Worm (Caenorhabditis elegans) whole organism, young adult: ENCODE data around the gene ooc-3.
A peak's percentile ranks its signal among the peaks of the same experiment; 100 is the strongest.
"Not testable (repeated sequence)": the region's sequence is repeated elsewhere in the genome, so short reads cannot be mapped to it uniquely, and the experiment has no call there.

Source experiments
- B0019.2 ChIP-seq: fragments of 200-800 bp; sonication (Bioruptor generic); conservative IDR thresholded peaks from 2 replicates; pipeline ENCODE4 v1.3.6; 2022; ENCODE audit warnings: missing genetic modification reagents, missing genetic modification characterization, missing compliant biosample characterization
- B0336.3 ChIP-seq: fragments of 200-800 bp; sonication (Bioruptor generic); IDR thresholded peaks from 2 replicates; pipeline ENCODE4 v1.3.6; 2022; ENCODE audit warnings: missing genetic modification characterization, missing compliant biosample characterization
- D2030.7 ChIP-seq: fragments of 200-800 bp; sonication (Bioruptor generic); IDR thresholded peaks from 2 replicates; pipeline ENCODE4 v1.3.6; 2022; ENCODE audit warnings: missing genetic modification reagents, missing genetic modification characterization, missing compliant biosample characterization
- F33H1.4 ChIP-seq: fragments of 200-800 bp; sonication (Bioruptor generic); IDR thresholded peaks from 2 replicates; pipeline ENCODE4 v1.3.6; 2022; ENCODE audit warnings: missing genetic modification reagents, missing genetic modification characterization, missing compliant biosample characterization
- F39B2.1 ChIP-seq: fragments of 200-800 bp; sonication (Bioruptor generic); IDR thresholded peaks from 2 replicates; pipeline ENCODE4 v1.3.6; 2022; ENCODE audit warnings: missing genetic modification reagents, missing genetic modification characterization, missing compliant biosample characterization
- F49E8.2 ChIP-seq: sonication (generic microtip); optimal IDR thresholded peaks from 3 replicates; lab custom pipeline; 2017; ENCODE audit warnings: missing genetic modification characterization, mild to moderate bottlenecking, missing compliant biosample characterization, antibody characterized with exemption, moderate library complexity; ENCODE audit not compliant: insufficient read depth
- F52B5.7 ChIP-seq: sonication (generic microtip); optimal IDR thresholded peaks from 2 replicates; lab custom pipeline; 2016; ENCODE audit warnings: mild to moderate bottlenecking, missing genetic modification characterization, missing compliant biosample characterization
- K12H6.12 ChIP-seq: fragments of 200-800 bp; sonication (Bioruptor generic); optimal IDR thresholded peaks from 2 replicates; lab custom pipeline; 2018; ENCODE audit warnings: mild to moderate bottlenecking, missing genetic modification characterization, missing compliant biosample characterization
- Y67H2A.10 ChIP-seq: fragments of 200-800 bp; sonication (Bioruptor generic); conservative IDR thresholded peaks from 2 replicates; pipeline ENCODE4 v1.3.6; 2022; ENCODE audit warnings: missing genetic modification reagents, missing genetic modification characterization, missing compliant biosample characterization
- Y79H2A.3 ChIP-seq: fragments of 200-800 bp; sonication (Bioruptor generic); conservative IDR thresholded peaks from 2 replicates; pipeline ENCODE4 v1.3.6; 2022; ENCODE audit warnings: missing genetic modification reagents, missing genetic modification characterization, missing compliant biosample characterization
- Y95B8A.8 ChIP-seq: fragments of 200-800 bp; sonication (Bioruptor generic); IDR thresholded peaks from 2 replicates; pipeline ENCODE4 v1.3.6; 2022; ENCODE audit warnings: missing genetic modification reagents, missing genetic modification characterization, missing compliant biosample characterization
- ZK185.1 ChIP-seq: sonication (generic microtip); optimal IDR thresholded peaks from 2 replicates; lab custom pipeline; 2016; ENCODE audit warnings: mild to moderate bottlenecking, missing genetic modification characterization, missing compliant biosample characterization; ENCODE audit not compliant: poor library complexity, severe bottlenecking
- aptf-2 ChIP-seq: fragments of 200-800 bp; sonication (Bioruptor generic); conservative IDR thresholded peaks from 2 replicates; pipeline ENCODE4 v1.3.6; 2022; ENCODE audit warnings: missing genetic modification reagents, missing genetic modification characterization, missing compliant biosample characterization
- aptf-3 ChIP-seq: fragments of 200-800 bp; sonication (Bioruptor generic); IDR thresholded peaks from 2 replicates; pipeline ENCODE4 v1.3.6; 2022; ENCODE audit warnings: missing genetic modification characterization, missing compliant biosample characterization
- atf-7 ChIP-seq: sonication (generic microtip); optimal IDR thresholded peaks from 2 replicates; lab custom pipeline; 2017; ENCODE audit warnings: mild to moderate bottlenecking, missing genetic modification characterization, missing compliant biosample characterization
- attf-3 ChIP-seq: fragments of 200-800 bp; sonication (Bioruptor generic); conservative IDR thresholded peaks from 2 replicates; pipeline ENCODE4 v1.3.6; 2022; ENCODE audit warnings: missing genetic modification reagents, missing genetic modification characterization, missing compliant biosample characterization
- attf-5 ChIP-seq: fragments of 200-800 bp; sonication (Bioruptor generic); optimal IDR thresholded peaks from 2 replicates; lab custom pipeline; 2018; ENCODE audit warnings: mild to moderate bottlenecking, missing genetic modification characterization, missing compliant biosample characterization
- bed-2 ChIP-seq: fragments of 200-800 bp; sonication (Bioruptor generic); IDR thresholded peaks from 2 replicates; pipeline ENCODE4 v1.3.6; 2022; ENCODE audit warnings: missing genetic modification reagents, missing genetic modification characterization, missing compliant biosample characterization
- cebp-2 ChIP-seq: fragments of 200-800 bp; sonication (Bioruptor generic); IDR thresholded peaks from 2 replicates; pipeline ENCODE4 v1.3.6; 2022; ENCODE audit warnings: missing genetic modification characterization, missing compliant biosample characterization
- ceh-27 ChIP-seq: fragments of 200-800 bp; sonication (Bioruptor generic); optimal IDR thresholded peaks from 2 replicates; lab custom pipeline; 2018; ENCODE audit warnings: mild to moderate bottlenecking, missing genetic modification characterization, moderate library complexity, missing compliant biosample characterization
- ceh-40 ChIP-seq: fragments of 200-800 bp; sonication (Bioruptor generic); IDR thresholded peaks from 2 replicates; pipeline ENCODE4 v1.3.6; 2022; ENCODE audit warnings: missing genetic modification characterization, missing compliant biosample characterization
- ceh-91 ChIP-seq: fragments of 200-800 bp; sonication (Bioruptor generic); IDR thresholded peaks from 2 replicates; pipeline ENCODE4 v1.3.6; 2022; ENCODE audit warnings: missing genetic modification reagents, missing genetic modification characterization, missing compliant biosample characterization
- dox-1 ChIP-seq: fragments of 200-800 bp; sonication (Bioruptor generic); IDR thresholded peaks from 2 replicates; pipeline ENCODE4 v1.3.6; 2022; ENCODE audit warnings: missing genetic modification reagents, missing genetic modification characterization, missing compliant biosample characterization
- dpl-1 ChIP-seq: fragments of 150-350 bp; optimal IDR thresholded peaks from 2 replicates; lab custom pipeline; 2014; ENCODE audit warnings: missing biosample characterization, missing genetic modification reagents, missing genetic modification characterization
- efl-1 ChIP-seq: fragments of 150-350 bp; optimal IDR thresholded peaks from 2 replicates; lab custom pipeline; 2014; ENCODE audit warnings: missing biosample characterization, missing genetic modification reagents, missing genetic modification characterization
- egl-18 ChIP-seq: fragments of 200-800 bp; sonication (Bioruptor generic); IDR thresholded peaks from 2 replicates; pipeline ENCODE4 v1.3.6; 2022; ENCODE audit warnings: missing genetic modification reagents, missing genetic modification characterization, missing compliant biosample characterization
- egl-44 ChIP-seq: fragments of 200-800 bp; sonication (Bioruptor generic); IDR thresholded peaks from 2 replicates; pipeline ENCODE4 v1.3.6; 2022; ENCODE audit warnings: missing genetic modification reagents, missing genetic modification characterization, missing compliant biosample characterization
- ekl-4 ChIP-seq: fragments of 200-800 bp; sonication (Bioruptor generic); IDR thresholded peaks from 2 replicates; pipeline ENCODE4 v1.3.6; 2022; ENCODE audit warnings: missing genetic modification reagents, missing genetic modification characterization, missing compliant biosample characterization
- hsf-1 ChIP-seq: fragments of 200-800 bp; sonication (Bioruptor generic); IDR thresholded peaks from 2 replicates; pipeline ENCODE4 v1.3.6; 2022; ENCODE audit warnings: missing genetic modification reagents, missing genetic modification characterization, missing compliant biosample characterization
- let-607 ChIP-seq, 2 experiments: fragments of 200-800 bp in 1 of 2; sonication (Bioruptor generic) in 1 of 2; sonication (generic microtip) in 1 of 2; optimal IDR thresholded peaks; 2 replicates each; lab custom pipeline; 2016 to 2018; ENCODE audit warnings: mild to moderate bottlenecking in 2 of 2, missing compliant biosample characterization in 2 of 2, missing genetic modification characterization in 2 of 2, moderate library complexity in 2 of 2, missing genotype in 1 of 2
- lin-26 ChIP-seq: fragments of 200-800 bp; sonication (Bioruptor generic); IDR thresholded peaks from 2 replicates; pipeline ENCODE4 v1.3.6; 2022; ENCODE audit warnings: missing genetic modification reagents, missing genetic modification characterization, missing compliant biosample characterization
- lin-54 ChIP-seq: fragments of 200-800 bp; sonication (Bioruptor generic); optimal IDR thresholded peaks from 2 replicates; lab custom pipeline; 2018; ENCODE audit warnings: mild to moderate bottlenecking, missing genetic modification characterization, missing compliant biosample characterization
- madf-6 ChIP-seq: fragments of 200-800 bp; sonication (Bioruptor generic); IDR thresholded peaks from 2 replicates; pipeline ENCODE4 v1.3.6; 2022; ENCODE audit warnings: missing genetic modification reagents, missing genetic modification characterization, missing compliant biosample characterization
- madf-8 ChIP-seq: fragments of 200-800 bp; sonication (Bioruptor generic); conservative IDR thresholded peaks from 2 replicates; pipeline ENCODE4 v1.3.6; 2022; ENCODE audit warnings: missing genetic modification reagents, missing genetic modification characterization, missing compliant biosample characterization
- nfyb-1 ChIP-seq: fragments of 200-800 bp; sonication (Bioruptor generic); IDR thresholded peaks from 2 replicates; pipeline ENCODE4 v1.3.6; 2022; ENCODE audit warnings: missing genetic modification reagents, missing genetic modification characterization, missing compliant biosample characterization
- nhr-80 ChIP-seq: sonication (generic microtip); optimal IDR thresholded peaks from 2 replicates; lab custom pipeline; 2016; ENCODE audit warnings: missing genetic modification characterization, missing compliant biosample characterization
- pbrm-1 ChIP-seq: fragments of 200-800 bp; sonication (Bioruptor generic); IDR thresholded peaks from 2 replicates; pipeline ENCODE4 v1.3.6; 2022; ENCODE audit warnings: missing genetic modification reagents, missing genetic modification characterization, missing compliant biosample characterization
- rcor-1 ChIP-seq: fragments of 200-800 bp; sonication (Bioruptor generic); IDR thresholded peaks from 2 replicates; pipeline ENCODE4 v1.3.6; 2022; ENCODE audit warnings: missing genetic modification reagents, missing genetic modification characterization, missing compliant biosample characterization
- snpc-3.4 ChIP-seq: sonication (generic microtip); optimal IDR thresholded peaks from 2 replicates; lab custom pipeline; 2017; ENCODE audit warnings: missing genetic modification characterization, mild to moderate bottlenecking, missing compliant biosample characterization, antibody characterized with exemption, moderate library complexity, missing genotype, missing genetic modification reagents
- snpc-4 ChIP-seq, 5 experiments: fragments of 150-350 bp in 1 of 5; sonication (generic microtip) in 4 of 5; optimal IDR thresholded peaks; 2 replicates each; lab custom pipeline; 2014 to 2018; ENCODE audit warnings: missing genetic modification characterization in 5 of 5, missing biosample characterization in 3 of 5, antibody characterized with exemption in 2 of 5, mild to moderate bottlenecking in 2 of 5, missing compliant biosample characterization in 2 of 5, missing genotype in 2 of 5, moderate library complexity in 2 of 5, missing genetic modification reagents in 1 of 5
- somi-1 ChIP-seq: fragments of 200-800 bp; sonication (Bioruptor generic); optimal IDR thresholded peaks from 2 replicates; lab custom pipeline; 2018; ENCODE audit warnings: mild to moderate bottlenecking, missing genetic modification characterization, missing compliant biosample characterization
- unc-130 ChIP-seq: sonication (generic microtip); optimal IDR thresholded peaks from 2 replicates; lab custom pipeline; 2016; ENCODE audit warnings: missing genetic modification reagents, missing genetic modification characterization, missing compliant biosample characterization
- zim-3 ChIP-seq: sonication (generic microtip); optimal IDR thresholded peaks from 2 replicates; lab custom pipeline; 2017; ENCODE audit warnings: mild to moderate bottlenecking, missing genetic modification characterization, moderate library complexity, missing compliant biosample characterization
- ztf-25 ChIP-seq: fragments of 200-800 bp; sonication (Bioruptor generic); IDR thresholded peaks from 2 replicates; pipeline ENCODE4 v1.3.6; 2022; ENCODE audit warnings: missing genetic modification reagents, missing genetic modification characterization, missing compliant biosample characterization
- ztf-28 ChIP-seq: fragments of 200-800 bp; sonication (Bioruptor generic); IDR thresholded peaks from 2 replicates; pipeline ENCODE4 v1.3.6; 2022; ENCODE audit warnings: missing genetic modification reagents, missing genetic modification characterization, missing compliant biosample characterization
- ztf-6 ChIP-seq: fragments of 200-800 bp; sonication (Bioruptor generic); IDR thresholded peaks from 2 replicates; pipeline ENCODE4 v1.3.6; 2022; ENCODE audit warnings: missing genetic modification reagents, missing genetic modification characterization, missing compliant biosample characterization

ooc-3 gene

ce11 chrII:11534429-11535099 is 39.4 kb upstream of the ooc-3 start, which contains the start of gene Y62F5A.12 (continued):
- TF ChIP-seq dpl-1, result peak; percentile 60
- peak; percentile 90 for TF ChIP-seq lin-26 (GFP tag; lab: Robert Waterston, UW)
- peak; percentile 71 for TF ChIP-seq ZK185.1 (tag; lab: Kevin White, UChicago)
- TF ChIP-seq hsf-1, result peak; percentile 91
- peak; percentile 96 for TF ChIP-seq madf-8 (GFP tag; lab: Robert Waterston, UW)
- peak; percentile 98 for TF ChIP-seq dox-1 (GFP tag; lab: Robert Waterston, UW)
- TF ChIP-seq B0336.3 (GFP tag; lab: Robert Waterston, UW), result peak; percentile 78
- peak; percentile 89 for TF ChIP-seq ceh-40 (GFP tag; lab: Robert Waterston, UW)
- peak; percentile 38 for TF ChIP-seq atf-7 (tag; lab: Kevin White, UChicago)
- 0 out of 2 replicates have a peak, but pooled peaks have one; percentile 67 for TF ChIP-seq cebp-2 (GFP tag; lab: Robert Waterston, UW)
- TF ChIP-seq pbrm-1 (GFP tag; lab: Robert Waterston, UW), result peak; percentile 96
- peak; percentile 86 for TF ChIP-seq B0019.2 (GFP tag; lab: Robert Waterston, UW)
- peak; percentile 80 for TF ChIP-seq F33H1.4 (GFP tag; lab: Robert Waterston, UW)
- TF ChIP-seq lin-54 (GFP tag; lab: Kevin White, UChicago), result peak; percentile 92
- peak; percentile 94 for TF ChIP-seq nfyb-1 (GFP tag; lab: Robert Waterston, UW)
- TF ChIP-seq snpc-4 (GFP tag; optimal IDR thresholded peaks at IDR 0.05; lab: Kevin White, UChicago), result not testable (repeated sequence)
- TF ChIP-seq snpc-4 (tag; optimal IDR thresholded peaks at IDR 0.05; lab: Kevin White, UChicago), result peak in 3 of 4 experiments; percentile 43 to 70 (median 65)
- TF ChIP-seq F39B2.1 (GFP tag; lab: Robert Waterston, UW), result peak; percentile 34; the same call in 1 of the 2 replicates
- TF ChIP-seq ceh-27 (GFP tag; lab: Kevin White, UChicago), result peak; percentile 93
- peak; percentile 98 for TF ChIP-seq bed-2 (GFP tag; lab: Robert Waterston, UW)
- TF ChIP-seq F52B5.7 (tag; lab: Kevin White, UChicago), result peak; percentile 65
- TF ChIP-seq egl-18, result peak; percentile 86
- TF ChIP-seq K12H6.12 (tag; lab: Kevin White, UChicago), result peak; percentile 87
- TF ChIP-seq zim-3 (tag; lab: Kevin White, UChicago), result peak; percentile 66
- TF ChIP-seq aptf-3 (GFP tag; lab: Robert Waterston, UW), result peak; percentile 75; the same call in 1 of the 2 replicates
- peak; percentile 89 for TF ChIP-seq Y79H2A.3 (GFP tag; lab: Robert Waterston, UW)
- peak; percentile 96 for TF ChIP-seq madf-6 (GFP tag; lab: Robert Waterston, UW)
- peak; percentile 97 for TF ChIP-seq ceh-91
- TF ChIP-seq ztf-25 (GFP tag; lab: Robert Waterston, UW), result peak; percentile 99
- peak; percentile 85 for TF ChIP-seq attf-3 (GFP tag; lab: Robert Waterston, UW)
- peak; percentile 55 for TF ChIP-seq F49E8.2 (tag; lab: Kevin White, UChicago)
- peak; percentile 61 for TF ChIP-seq nhr-80 (tag; lab: Kevin White, UChicago)
- TF ChIP-seq ztf-6 (GFP tag; lab: Robert Waterston, UW), result peak; percentile 98
- TF ChIP-seq aptf-2, result peak; percentile 96
- TF ChIP-seq efl-1 (GFP tag; lab: Kevin White, UChicago), result peak; percentile 52
- TF ChIP-seq rcor-1 (GFP tag; lab: Robert Waterston, UW), result peak; percentile 94
- TF ChIP-seq Y67H2A.10 (GFP tag; lab: Robert Waterston, UW), result peak; percentile 93
- TF ChIP-seq unc-130 (GFP tag; lab: Kevin White, UChicago), result peak; percentile 88
- TF ChIP-seq Y95B8A.8 (GFP tag; lab: Robert Waterston, UW), result peak; percentile 94
- peak; percentile 94 for TF ChIP-seq attf-5 (GFP tag; lab: Kevin White, UChicago)
- peak; percentile 47 for TF ChIP-seq somi-1 (GFP tag; lab: Kevin White, UChicago)
- TF ChIP-seq ekl-4, result peak; percentile 94
- TF ChIP-seq ztf-28, result peak; percentile 98
- peak; percentile 86; the same call in 1 of the 2 replicates for TF ChIP-seq egl-44 (GFP tag; lab: Robert Waterston, UW)
- TF ChIP-seq snpc-3.4 (tag; lab: Kevin White, UChicago), result peak; percentile 58
- peak in 1 of 2 experiments; percentile 58 for TF ChIP-seq let-607 (tag; optimal IDR thresholded peaks at IDR 0.05; lab: Kevin White, UChicago)
- peak; percentile 99 for TF ChIP-seq D2030.7 (GFP tag; lab: Robert Waterston, UW)
